Fruit fly (Drosophila melanogaster) whole organism, embryonic: ENCODE data around the gene CG42671.

ENCODE experiments used
- ATbp ChIP-seq: fragments of 200-800 bp; sonication (Bioruptor generic); optimal IDR thresholded peaks from 2 replicates; lab custom pipeline; 2017; ENCODE audit warnings: missing biosample characterization, mild to moderate bottlenecking, missing genetic modification characterization, missing genetic modification reagents
- Antp ChIP-seq: fragments of 200-800 bp; sonication (Bioruptor generic); optimal IDR thresholded peaks from 3 replicates; lab custom pipeline; 2016; ENCODE audit warnings: missing biosample characterization, missing genetic modification characterization
- CG1024 ChIP-seq: fragments of 200-800 bp; sonication (Bioruptor generic); IDR thresholded peaks from 2 replicates; pipeline ENCODE4 v1.3.6; 2022; ENCODE audit warnings: missing biosample characterization, missing genetic modification characterization
- CG10267 ChIP-seq: fragments of 200-800 bp; sonication (Bioruptor generic); optimal IDR thresholded peaks from 2 replicates; lab custom pipeline; 2018; ENCODE audit warnings: missing biosample characterization, mild to moderate bottlenecking, missing genetic modification characterization, moderate library complexity
- CG12071 ChIP-seq: fragments of 200-800 bp; sonication (Bioruptor generic); optimal IDR thresholded peaks from 3 replicates; lab custom pipeline; 2018; ENCODE audit warnings: missing biosample characterization, mild to moderate bottlenecking, missing genetic modification characterization
- CG13123 ChIP-seq: fragments of 200-800 bp; sonication (Bioruptor generic); optimal IDR thresholded peaks from 2 replicates; lab custom pipeline; 2016; ENCODE audit warnings: missing biosample characterization, missing genetic modification characterization
- CG14014 ChIP-seq: fragments of 200-800 bp; sonication (Bioruptor generic); IDR thresholded peaks from 2 replicates; pipeline ENCODE4 v1.3.6; 2022; ENCODE audit warnings: missing biosample characterization, missing genetic modification characterization
- CG15479 ChIP-seq: fragments of 200-800 bp; sonication (Bioruptor generic); optimal IDR thresholded peaks from 3 replicates; lab custom pipeline; 2019; ENCODE audit warnings: missing biosample characterization, mild to moderate bottlenecking, missing genetic modification characterization, moderate library complexity
- CG17361 ChIP-seq: fragments of 200-800 bp; sonication (Bioruptor generic); IDR thresholded peaks from 3 replicates; pipeline ENCODE4 v1.3.6; 2022; ENCODE audit warnings: missing biosample characterization, missing genetic modification characterization
- CG1792 ChIP-seq: fragments of 200-800 bp; sonication (Bioruptor generic); optimal IDR thresholded peaks from 2 replicates; lab custom pipeline; 2016; ENCODE audit warnings: missing biosample characterization, missing genetic modification characterization
- CG18476 ChIP-seq: fragments of 200-800 bp; sonication (Bioruptor generic); optimal IDR thresholded peaks from 2 replicates; lab custom pipeline; 2016; ENCODE audit warnings: missing biosample characterization, mild to moderate bottlenecking, missing genetic modification characterization
- CG33213 ChIP-seq: fragments of 200-800 bp; sonication (Bioruptor generic); optimal IDR thresholded peaks from 3 replicates; lab custom pipeline; 2016; ENCODE audit warnings: missing biosample characterization, missing genetic modification characterization
- CG4854 ChIP-seq: fragments of 200-800 bp; sonication (Bioruptor generic); optimal IDR thresholded peaks from 2 replicates; lab custom pipeline; 2016; ENCODE audit warnings: missing biosample characterization, missing genetic modification characterization, inconsistent platforms
- CG5953 ChIP-seq: fragments of 200-800 bp; sonication (Bioruptor generic); IDR thresholded peaks from 2 replicates; pipeline ENCODE4 v1.3.6; 2022; ENCODE audit warnings: missing biosample characterization, missing genetic modification characterization
- CG8388 ChIP-seq: fragments of 200-800 bp; sonication (Bioruptor generic); optimal IDR thresholded peaks from 2 replicates; lab custom pipeline; 2019; ENCODE audit warnings: missing biosample characterization, mild to moderate bottlenecking, missing genetic modification characterization, moderate library complexity
- CG8924 ChIP-seq: fragments of 200-800 bp; optimal IDR thresholded peaks from 3 replicates; lab custom pipeline; 2019; ENCODE audit warnings: missing biosample characterization, mild to moderate bottlenecking, missing genetic modification characterization, moderate library complexity
- Camta ChIP-seq: fragments of 200-800 bp; sonication (Bioruptor generic); optimal IDR thresholded peaks from 2 replicates; lab custom pipeline; 2016; ENCODE audit warnings: missing biosample characterization, missing genetic modification characterization
- CrebB ChIP-seq: fragments of 200-800 bp; sonication (Bioruptor generic); optimal IDR thresholded peaks from 3 replicates; lab custom pipeline; 2018; ENCODE audit warnings: missing biosample characterization, mild to moderate bottlenecking, missing genetic modification characterization
- Dad ChIP-seq: fragments of 200-800 bp; sonication (Bioruptor generic); optimal IDR thresholded peaks from 3 replicates; lab custom pipeline; 2016; ENCODE audit warnings: missing biosample characterization, missing genetic modification characterization
- Deaf1 ChIP-seq: fragments of 200-800 bp; optimal IDR thresholded peaks from 3 replicates; lab custom pipeline; 2019; ENCODE audit warnings: missing biosample characterization, mild to moderate bottlenecking, missing genetic modification characterization, moderate library complexity
- ERR ChIP-seq: fragments of 200-800 bp; sonication (Bioruptor generic); optimal IDR thresholded peaks from 2 replicates; lab custom pipeline; 2016; ENCODE audit warnings: missing biosample characterization, missing genetic modification characterization
- Eip74EF ChIP-seq, 2 experiments: fragments of 200-800 bp in 1 of 2; fragments of >200 bp in 1 of 2; sonication (Bioruptor generic) in 1 of 2; optimal IDR thresholded peaks; 2 replicates each; lab custom pipeline; 2017 to 2019; ENCODE audit warnings: missing biosample characterization in 2 of 2, missing genetic modification characterization in 2 of 2, mild to moderate bottlenecking in 1 of 2, moderate library complexity in 1 of 2
- Ets65A ChIP-seq: fragments of 200-800 bp; sonication (Bioruptor generic); peaks from one replicate; lab custom pipeline; 2016; ENCODE audit warnings: missing biosample characterization, missing genetic modification characterization
- Fer2 ChIP-seq: fragments of 200-800 bp; sonication (Bioruptor generic); optimal IDR thresholded peaks from 2 replicates; lab custom pipeline; 2018; ENCODE audit warnings: missing biosample characterization, mild to moderate bottlenecking, missing genetic modification characterization, moderate library complexity
- Oli ChIP-seq: fragments of 200-800 bp; sonication (Bioruptor generic); optimal IDR thresholded peaks from 2 replicates; lab custom pipeline; 2018; ENCODE audit warnings: missing biosample characterization, mild to moderate bottlenecking, missing genetic modification characterization, moderate library complexity
- Scr ChIP-seq: fragments of 200-800 bp; sonication (Bioruptor generic); IDR thresholded peaks from 2 replicates; pipeline ENCODE4 v1.3.6; 2022; ENCODE audit warnings: missing biosample characterization, missing genetic modification characterization; ENCODE audit not compliant: partially characterized antibody
- Sin3A ChIP-seq: fragments of >200 bp; optimal IDR thresholded peaks from 2 replicates; lab custom pipeline; 2018
- Sox100B ChIP-seq: fragments of 200-800 bp; sonication (Bioruptor generic); optimal IDR thresholded peaks from 3 replicates; lab custom pipeline; 2018; ENCODE audit warnings: missing biosample characterization, mild to moderate bottlenecking, missing genetic modification characterization
- Spps ChIP-seq: fragments of 200-800 bp; sonication (Bioruptor generic); optimal IDR thresholded peaks from 2 replicates; lab custom pipeline; 2018; ENCODE audit warnings: missing biosample characterization, mild to moderate bottlenecking, missing genetic modification characterization
- Trl ChIP-seq, 3 experiments: fragments of >200 bp in 2 of 3; fragments of 200-800 bp in 1 of 3; sonication (Bioruptor generic) in 1 of 3; optimal IDR thresholded peaks; 2 replicates in 1 of 3; 3 replicates in 2 of 3; lab custom pipeline; 2016 to 2017; ENCODE audit warnings: missing biosample characterization in 1 of 3, missing genetic modification characterization in 1 of 3
- amos ChIP-seq: fragments of 200-800 bp; sonication (Bioruptor generic); IDR thresholded peaks from 2 replicates; pipeline ENCODE4 v1.3.6; 2022; ENCODE audit warnings: missing biosample characterization, missing genetic modification characterization; ENCODE audit not compliant: partially characterized antibody
- ase ChIP-seq: fragments of 200-800 bp; sonication (Bioruptor generic); IDR thresholded peaks from 3 replicates; pipeline ENCODE4 v1.3.6; 2022; ENCODE audit warnings: missing biosample characterization, missing genetic modification characterization
- bsh ChIP-seq, 2 experiments: fragments of 200-800 bp; sonication (Bioruptor generic); optimal IDR thresholded peaks; 2 replicates each; lab custom pipeline; 2017 to 2018; ENCODE audit warnings: mild to moderate bottlenecking in 2 of 2, missing biosample characterization in 2 of 2, missing genetic modification characterization in 2 of 2, moderate library complexity in 1 of 2
- dm ChIP-seq: fragments of 200-800 bp; sonication (Bioruptor generic); optimal IDR thresholded peaks from 3 replicates; lab custom pipeline; 2016; ENCODE audit warnings: missing biosample characterization, missing genetic modification characterization
- gem ChIP-seq: fragments of 200-800 bp; sonication (Bioruptor generic); optimal IDR thresholded peaks from 2 replicates; lab custom pipeline; 2019; ENCODE audit warnings: missing biosample characterization, mild to moderate bottlenecking, missing genetic modification characterization, moderate library complexity
- gro ChIP-seq: fragments of 200-800 bp; sonication (Bioruptor generic); optimal IDR thresholded peaks from 2 replicates; lab custom pipeline; 2016; ENCODE audit warnings: missing biosample characterization, missing genetic modification characterization
- gt ChIP-seq: fragments of 200-800 bp; sonication (Bioruptor generic); IDR thresholded peaks from 2 replicates; pipeline ENCODE4 v1.3.6; 2022; ENCODE audit warnings: missing biosample characterization, missing genetic modification characterization
- hkb ChIP-seq, 2 experiments: fragments of 200-800 bp in 1 of 2; fragments of >200 bp in 1 of 2; sonication (Bioruptor generic) in 1 of 2; IDR thresholded peaks in 1 of 2; optimal IDR thresholded peaks in 1 of 2; 2 replicates each; pipeline versions ENCODE4 v1.3.6 to Lab custom; 2017 to 2022; ENCODE audit warnings: missing biosample characterization in 1 of 2, missing genetic modification characterization in 1 of 2
- klu ChIP-seq: fragments of 200-800 bp; sonication (Bioruptor generic); IDR thresholded peaks from 2 replicates; pipeline ENCODE4 v1.3.6; 2022; ENCODE audit warnings: missing biosample characterization, missing genetic modification characterization
- pho ChIP-seq: fragments of 200-800 bp; sonication (Bioruptor generic); optimal IDR thresholded peaks from 2 replicates; lab custom pipeline; 2016; ENCODE audit warnings: missing biosample characterization, missing genetic modification characterization
- repo ChIP-seq: fragments of 200-800 bp; sonication (Bioruptor generic); optimal IDR thresholded peaks from 2 replicates; lab custom pipeline; 2016; ENCODE audit warnings: missing biosample characterization, missing genetic modification characterization
- row ChIP-seq: fragments of 200-800 bp; sonication (Bioruptor generic); IDR thresholded peaks from 3 replicates; pipeline ENCODE4 v1.3.6; 2022; ENCODE audit warnings: missing biosample characterization, missing genetic modification characterization
- slbo ChIP-seq: fragments of 200-800 bp; sonication (Bioruptor generic); IDR thresholded peaks from 2 replicates; pipeline ENCODE4 v1.3.6; 2022; ENCODE audit warnings: missing biosample characterization, missing genetic modification characterization
- slou ChIP-seq: fragments of 200-800 bp; sonication (Bioruptor generic); optimal IDR thresholded peaks from 3 replicates; lab custom pipeline; 2016; ENCODE audit warnings: missing biosample characterization, missing genetic modification characterization
- tll ChIP-seq, 2 experiments: fragments of 200-800 bp in 1 of 2; fragments of >200 bp in 1 of 2; sonication (Bioruptor generic) in 1 of 2; optimal IDR thresholded peaks; 2 replicates each; lab custom pipeline; 2017 to 2019; ENCODE audit warnings: missing biosample characterization in 2 of 2, missing genetic modification characterization in 2 of 2, mild to moderate bottlenecking in 1 of 2, moderate library complexity in 1 of 2
- tx ChIP-seq: fragments of 200-800 bp; sonication (Bioruptor generic); optimal IDR thresholded peaks from 2 replicates; lab custom pipeline; 2016; ENCODE audit warnings: missing biosample characterization, missing genetic modification characterization
- unc-4 ChIP-seq: fragments of 200-800 bp; sonication (Bioruptor generic); IDR thresholded peaks from 2 replicates; pipeline ENCODE4 v1.3.6; 2022; ENCODE audit warnings: missing biosample characterization, missing genetic modification characterization; ENCODE audit not compliant: partially characterized antibody
- wdn ChIP-seq: fragments of 200-800 bp; sonication (Bioruptor generic); IDR thresholded peaks from 2 replicates; pipeline ENCODE4 v1.3.6; 2022; ENCODE audit warnings: missing biosample characterization, missing genetic modification characterization

The CG42671 gene

DNA sequence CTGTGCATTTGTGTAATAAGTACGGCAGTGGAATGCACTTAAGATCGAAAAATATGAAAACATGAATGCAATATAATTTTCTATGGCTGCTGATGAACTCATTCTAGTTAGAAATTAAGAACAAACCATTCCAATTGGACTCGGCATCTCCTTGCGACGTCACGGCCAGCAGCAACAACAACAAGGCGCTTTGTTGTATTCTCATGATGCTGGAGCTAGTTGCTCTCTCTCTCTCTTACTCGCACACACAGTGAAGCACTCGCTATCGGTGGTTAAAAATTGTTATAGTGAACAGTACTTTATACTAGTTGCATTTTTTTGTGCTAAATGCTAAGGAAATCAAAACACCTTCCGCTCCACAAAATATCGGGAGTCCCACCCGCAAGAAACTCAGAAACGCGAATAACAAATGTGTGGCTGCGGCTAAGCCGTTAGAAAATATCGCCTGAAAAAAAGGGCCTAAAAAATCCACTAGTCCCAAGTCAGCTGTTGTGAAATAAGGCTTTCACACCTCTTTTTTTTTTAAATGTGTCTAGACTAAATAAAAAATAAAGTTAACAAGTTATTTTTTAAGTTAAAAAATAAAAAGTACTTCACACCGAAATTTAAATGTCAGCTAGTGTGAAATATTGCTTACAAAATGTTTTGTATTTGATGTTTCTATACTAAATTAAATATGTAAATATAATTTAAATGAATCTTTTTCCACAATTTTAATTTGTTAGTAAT is 8.5 kb upstream of the CG42671 start, which contains the start of gene Plod (continued):
- TF ChIP-seq dm (GFP tag; lab: Kevin White, UChicago): no peak
- peak; percentile 40 for TF ChIP-seq CG8924 (tag; lab: Kevin White, UChicago)
- TF ChIP-seq bsh (GFP tag; optimal IDR thresholded peaks at IDR 0.05; lab: Kevin White, UChicago): peak in 1 of 2 experiments; percentile 65
- peak; percentile 81 for TF ChIP-seq row (GFP tag; lab: Robert Waterston, UW)
- TF ChIP-seq ERR (GFP tag; lab: Kevin White, UChicago): no peak
- no peak for TF ChIP-seq hkb (optimal IDR thresholded peaks at IDR 0.05; lab: Kevin White, UChicago)
- peak; percentile 55; the same call in 1 of the 2 replicates for TF ChIP-seq hkb (GFP tag; IDR thresholded peaks at IDR 0.05; lab: Robert Waterston, UW)
- peak; percentile 11 for TF ChIP-seq Spps (tag; lab: Kevin White, UChicago)
- peak; percentile 48; the same call in 1 of the 2 replicates for TF ChIP-seq amos (GFP tag; lab: Robert Waterston, UW)
- no peak for TF ChIP-seq tx (GFP tag; lab: Kevin White, UChicago)
- peak; percentile 67 for TF ChIP-seq Deaf1 (tag; lab: Kevin White, UChicago)
- peak; percentile 13 for TF ChIP-seq Camta (GFP tag; lab: Kevin White, UChicago)
- peak; percentile 13 to 53 for TF ChIP-seq Eip74EF (GFP tag; optimal IDR thresholded peaks at IDR 0.05; lab: Kevin White, UChicago)
- TF ChIP-seq ase (GFP tag; lab: Robert Waterston, UW): no peak
- TF ChIP-seq CrebB (tag; lab: Kevin White, UChicago): peak; percentile 28
- no peak for TF ChIP-seq CG15479 (GFP tag; lab: Kevin White, UChicago)
- no peak for TF ChIP-seq Fer2 (tag; lab: Kevin White, UChicago)
- TF ChIP-seq Dad (GFP tag; lab: Kevin White, UChicago): no peak
- no peak for TF ChIP-seq wdn (GFP tag; lab: Robert Waterston, UW)
- TF ChIP-seq slou: no peak
- no peak for TF ChIP-seq CG1792 (GFP tag; lab: Kevin White, UChicago)
- peak; percentile 1 for TF ChIP-seq Antp (GFP tag; lab: Kevin White, UChicago)
- peak; percentile 5 for TF ChIP-seq Sin3A
- TF ChIP-seq gt (GFP tag; lab: Robert Waterston, UW): no peak
- TF ChIP-seq CG8388 (GFP tag; lab: Kevin White, UChicago): peak; percentile 24
- peak; percentile 53 for TF ChIP-seq CG1024 (GFP tag; lab: Robert Waterston, UW)
- peak; percentile 51; the same call in 1 of the 2 replicates for TF ChIP-seq unc-4 (GFP tag; lab: Robert Waterston, UW)
- peak; percentile 44 for TF ChIP-seq Ets65A (GFP tag; lab: Kevin White, UChicago)
- TF ChIP-seq CG18476 (GFP tag; lab: Kevin White, UChicago): no peak
- TF ChIP-seq klu (GFP tag; lab: Robert Waterston, UW): no peak
- peak; percentile 24 for TF ChIP-seq CG12071 (GFP tag; lab: Kevin White, UChicago)
- no peak for TF ChIP-seq CG14014
- peak; percentile 78; the same call in 2 of the 3 replicates for TF ChIP-seq CG17361 (GFP tag; lab: Robert Waterston, UW)
- peak; percentile 56 for TF ChIP-seq slbo
- TF ChIP-seq gem (tag; lab: Kevin White, UChicago): peak; percentile 73
- no peak for TF ChIP-seq CG13123 (GFP tag; lab: Kevin White, UChicago)
- peak; percentile 26 for TF ChIP-seq gro (GFP tag; lab: Kevin White, UChicago)
- TF ChIP-seq Scr (GFP tag; lab: Robert Waterston, UW): peak; percentile 37; the same call in 1 of the 2 replicates
- TF ChIP-seq ATbp: peak; percentile 24
- TF ChIP-seq CG33213 (GFP tag; lab: Kevin White, UChicago): peak; percentile 61
- TF ChIP-seq Oli (tag; lab: Kevin White, UChicago): peak; percentile 0
- peak in 1 of 2 experiments; percentile 16 for TF ChIP-seq Trl (optimal IDR thresholded peaks at IDR 0.05; lab: Kevin White, UChicago)
- TF ChIP-seq Trl (GFP tag; optimal IDR thresholded peaks at IDR 0.05; lab: Kevin White, UChicago): no peak
- TF ChIP-seq repo (GFP tag; lab: Kevin White, UChicago): no peak
- no peak for TF ChIP-seq CG4854
- no peak for TF ChIP-seq CG5953 (GFP tag; lab: Robert Waterston, UW)
- TF ChIP-seq tll (GFP tag; optimal IDR thresholded peaks at IDR 0.05; lab: Kevin White, UChicago): no peak
- TF ChIP-seq CG10267 (tag; lab: Kevin White, UChicago): peak; percentile 71
- peak; percentile 38 for TF ChIP-seq pho (GFP tag; lab: Kevin White, UChicago)
- no peak for TF ChIP-seq Sox100B (GFP tag; lab: Kevin White, UChicago)
